Fruit fly (Drosophila melanogaster) whole organism, embryonic: ENCODE results near the gene Tmep.

Source experiments
- CG10366 ChIP-seq: fragments of 200-800 bp; sonication (Bioruptor generic); IDR thresholded peaks from 2 replicates; pipeline ENCODE4 v1.3.6; 2022; ENCODE audit warnings: missing biosample characterization, missing genetic modification characterization
- CG12219 ChIP-seq: fragments of 200-800 bp; sonication (Bioruptor generic); optimal IDR thresholded peaks from 3 replicates; lab custom pipeline; 2018; ENCODE audit warnings: missing biosample characterization, mild to moderate bottlenecking, missing genetic modification characterization
- CG12769 ChIP-seq: fragments of 200-800 bp; sonication (Bioruptor generic); optimal IDR thresholded peaks from 2 replicates; lab custom pipeline; 2019; ENCODE audit warnings: missing biosample characterization, mild to moderate bottlenecking, missing genetic modification characterization, moderate library complexity
- CG14860 ChIP-seq: fragments of 200-800 bp; sonication (Bioruptor generic); IDR thresholded peaks from 3 replicates; pipeline ENCODE4 v1.3.6; 2022; ENCODE audit warnings: missing biosample characterization, missing genetic modification characterization; ENCODE audit not compliant: partially characterized antibody
- CG15514 ChIP-seq: fragments of 200-800 bp; sonication (Bioruptor generic); optimal IDR thresholded peaks from 3 replicates; lab custom pipeline; 2017; ENCODE audit warnings: missing biosample characterization, missing genetic modification characterization, mild to moderate bottlenecking, moderate library complexity, missing genetic modification reagents
- CG16863 ChIP-seq: fragments of 200-800 bp; sonication (Bioruptor generic); optimal IDR thresholded peaks from 3 replicates; lab custom pipeline; 2016; ENCODE audit warnings: missing biosample characterization, missing genetic modification characterization
- CG17328 ChIP-seq: fragments of 200-800 bp; sonication (Bioruptor generic); IDR thresholded peaks from 2 replicates; pipeline ENCODE4 v1.3.6; 2022; ENCODE audit warnings: missing biosample characterization, missing genetic modification characterization
- CG18619 ChIP-seq: fragments of 200-800 bp; sonication (Bioruptor generic); optimal IDR thresholded peaks from 3 replicates; lab custom pipeline; 2017; ENCODE audit warnings: missing biosample characterization, mild to moderate bottlenecking, missing genetic modification characterization
- CG2199 ChIP-seq: fragments of 200-800 bp; sonication (Bioruptor generic); IDR thresholded peaks from 3 replicates; pipeline ENCODE4 v1.3.6; 2022; ENCODE audit warnings: missing biosample characterization, missing genetic modification characterization
- CG2875 ChIP-seq: fragments of 200-800 bp; sonication (Bioruptor generic); optimal IDR thresholded peaks from 2 replicates; lab custom pipeline; 2017; ENCODE audit warnings: missing biosample characterization, mild to moderate bottlenecking, missing genetic modification characterization, missing genetic modification reagents
- CG33213 ChIP-seq: fragments of 200-800 bp; sonication (Bioruptor generic); optimal IDR thresholded peaks from 3 replicates; lab custom pipeline; 2016; ENCODE audit warnings: missing biosample characterization, missing genetic modification characterization
- CG34422 ChIP-seq: fragments of 200-800 bp; sonication (Bioruptor generic); IDR thresholded peaks from 3 replicates; pipeline ENCODE4 v1.3.6; 2022; ENCODE audit warnings: missing biosample characterization, missing genetic modification characterization
- CG4360 ChIP-seq: fragments of 200-800 bp; sonication (Bioruptor generic); IDR thresholded peaks from 2 replicates; pipeline ENCODE4 v1.3.6; 2022; ENCODE audit warnings: missing biosample characterization, missing genetic modification characterization
- CG6683 ChIP-seq: fragments of 200-800 bp; sonication (Bioruptor generic); optimal IDR thresholded peaks from 2 replicates; lab custom pipeline; 2017; ENCODE audit warnings: missing biosample characterization, mild to moderate bottlenecking, missing genetic modification characterization, missing genetic modification reagents
- CG6813 ChIP-seq: fragments of 200-800 bp; sonication (Bioruptor generic); optimal IDR thresholded peaks from 2 replicates; lab custom pipeline; 2017; ENCODE audit warnings: missing biosample characterization, missing genetic modification characterization, mild to moderate bottlenecking, moderate library complexity, missing genetic modification reagents
- CG7786 ChIP-seq: fragments of 200-800 bp; sonication (Bioruptor generic); optimal IDR thresholded peaks from 2 replicates; lab custom pipeline; 2016; ENCODE audit warnings: missing biosample characterization, missing genetic modification characterization
- CG8290 ChIP-seq, 3 experiments: fragments of 200-800 bp; sonication (Bioruptor generic); optimal IDR thresholded peaks; 2 replicates each; lab custom pipeline; 2016 to 2019; ENCODE audit warnings: missing biosample characterization in 3 of 3, missing genetic modification characterization in 3 of 3, mild to moderate bottlenecking in 2 of 3, moderate library complexity in 1 of 3
- CG9437 ChIP-seq: fragments of 200-800 bp; sonication (Bioruptor generic); optimal IDR thresholded peaks from 2 replicates; lab custom pipeline; 2018; ENCODE audit warnings: missing biosample characterization, mild to moderate bottlenecking, missing genetic modification characterization
- CG9727 ChIP-seq: fragments of 200-800 bp; sonication (Bioruptor generic); optimal IDR thresholded peaks from 3 replicates; lab custom pipeline; 2017; ENCODE audit warnings: missing biosample characterization, mild to moderate bottlenecking, missing genetic modification characterization
- CTCF ChIP-seq: fragments of 200-800 bp; sonication (Bioruptor generic); optimal IDR thresholded peaks from 2 replicates; lab custom pipeline; 2017; ENCODE audit warnings: missing biosample characterization, mild to moderate bottlenecking, missing genetic modification characterization, moderate library complexity
- Dfd ChIP-seq, 2 experiments: fragments of >200 bp; optimal IDR thresholded peaks; 2 replicates each; lab custom pipeline; 2017; ENCODE audit warnings: missing biosample characterization in 2 of 2, missing genetic modification characterization in 2 of 2
- Lpt ChIP-seq: fragments of >200 bp; optimal IDR thresholded peaks from 2 replicates; lab custom pipeline; 2018; ENCODE audit warnings: missing biosample characterization, missing genetic modification characterization
- NC2α ChIP-seq: fragments of 200-800 bp; sonication (Bioruptor generic); optimal IDR thresholded peaks from 2 replicates; lab custom pipeline; 2016; ENCODE audit warnings: missing biosample characterization, missing genetic modification characterization
- Oaz ChIP-seq: fragments of 200-800 bp; sonication (Bioruptor generic); IDR thresholded peaks from 2 replicates; pipeline ENCODE4 v1.3.6; 2022; ENCODE audit warnings: missing biosample characterization, missing genetic modification characterization
- Pdp1 ChIP-seq, 2 experiments: fragments of 200-800 bp; sonication (Bioruptor generic); optimal IDR thresholded peaks; 3 replicates each; lab custom pipeline; 2016; ENCODE audit warnings: missing biosample characterization in 2 of 2, missing genetic modification characterization in 2 of 2, mild to moderate bottlenecking in 1 of 2, moderate library complexity in 1 of 2
- ato ChIP-seq: fragments of 200-800 bp; sonication (Bioruptor generic); IDR thresholded peaks from 2 replicates; pipeline ENCODE4 v1.3.6; 2022; ENCODE audit warnings: missing biosample characterization, missing genetic modification characterization; ENCODE audit not compliant: partially characterized antibody
- az2 ChIP-seq: fragments of 200-800 bp; sonication (Bioruptor generic); optimal IDR thresholded peaks from 3 replicates; lab custom pipeline; 2016; ENCODE audit warnings: missing biosample characterization, missing genetic modification characterization
- chinmo ChIP-seq: fragments of 200-800 bp; sonication (Bioruptor generic); IDR thresholded peaks from 4 replicates; pipeline ENCODE4 v1.3.6; 2022; ENCODE audit warnings: missing biosample characterization, missing genetic modification characterization; ENCODE audit not compliant: partially characterized antibody
- corto ChIP-seq: fragments of 200-800 bp; sonication (Bioruptor generic); optimal IDR thresholded peaks from 2 replicates; lab custom pipeline; 2016; ENCODE audit warnings: missing biosample characterization, mild to moderate bottlenecking, missing genetic modification characterization, moderate library complexity
- crol ChIP-seq: fragments of 200-800 bp; sonication (Bioruptor generic); IDR thresholded peaks from 2 replicates; pipeline ENCODE4 v1.3.6; 2022; ENCODE audit warnings: missing biosample characterization, missing genetic modification characterization
- cwo ChIP-seq: fragments of 200-800 bp; sonication (Bioruptor generic); optimal IDR thresholded peaks from 3 replicates; lab custom pipeline; 2017; ENCODE audit warnings: missing biosample characterization, missing genetic modification characterization, mild to moderate bottlenecking, moderate library complexity, missing genetic modification reagents
- lov ChIP-seq, 2 experiments: fragments of 200-800 bp in 1 of 2; fragments of >200 bp in 1 of 2; sonication (Bioruptor generic) in 1 of 2; IDR thresholded peaks in 1 of 2; optimal IDR thresholded peaks in 1 of 2; 2 replicates in 1 of 2; 3 replicates in 1 of 2; pipeline versions ENCODE4 v1.3.6 to Lab custom; 2017 to 2022; ENCODE audit warnings: missing biosample characterization in 1 of 2, missing genetic modification characterization in 1 of 2
- mld ChIP-seq: fragments of 200-800 bp; sonication (Bioruptor generic); IDR thresholded peaks from 3 replicates; pipeline ENCODE4 v1.3.6; 2022; ENCODE audit warnings: missing biosample characterization, missing genetic modification characterization; ENCODE audit not compliant: partially characterized antibody
- nerfin-2 ChIP-seq: fragments of 200-800 bp; sonication (Bioruptor generic); IDR thresholded peaks from 2 replicates; pipeline ENCODE4 v1.3.6; 2022; ENCODE audit warnings: missing biosample characterization, missing genetic modification characterization; ENCODE audit not compliant: partially characterized antibody
- pho ChIP-seq: fragments of 200-800 bp; sonication (Bioruptor generic); optimal IDR thresholded peaks from 2 replicates; lab custom pipeline; 2016; ENCODE audit warnings: missing biosample characterization, missing genetic modification characterization
- sd ChIP-seq: fragments of 200-800 bp; sonication (Bioruptor generic); optimal IDR thresholded peaks from 3 replicates; lab custom pipeline; 2018; ENCODE audit warnings: missing biosample characterization, mild to moderate bottlenecking, missing genetic modification characterization, moderate library complexity
- sima ChIP-seq: fragments of 200-800 bp; sonication (Bioruptor generic); optimal IDR thresholded peaks from 2 replicates; lab custom pipeline; 2016; ENCODE audit warnings: missing biosample characterization, missing genetic modification characterization
- sisA ChIP-seq: fragments of 200-800 bp; sonication (Bioruptor generic); IDR thresholded peaks from 2 replicates; pipeline ENCODE4 v1.3.6; 2022; ENCODE audit warnings: missing biosample characterization, missing genetic modification characterization
- so ChIP-seq: fragments of 200-800 bp; sonication (Bioruptor generic); IDR thresholded peaks from 3 replicates; pipeline ENCODE4 v1.3.6; 2022; ENCODE audit warnings: missing biosample characterization, missing genetic modification characterization
- tna ChIP-seq: fragments of 200-800 bp; sonication (Bioruptor generic); IDR thresholded peaks from 2 replicates; pipeline ENCODE4 v1.3.6; 2022; ENCODE audit warnings: missing biosample characterization, missing genetic modification characterization; ENCODE audit not compliant: partially characterized antibody

Tmep gene

DNA sequence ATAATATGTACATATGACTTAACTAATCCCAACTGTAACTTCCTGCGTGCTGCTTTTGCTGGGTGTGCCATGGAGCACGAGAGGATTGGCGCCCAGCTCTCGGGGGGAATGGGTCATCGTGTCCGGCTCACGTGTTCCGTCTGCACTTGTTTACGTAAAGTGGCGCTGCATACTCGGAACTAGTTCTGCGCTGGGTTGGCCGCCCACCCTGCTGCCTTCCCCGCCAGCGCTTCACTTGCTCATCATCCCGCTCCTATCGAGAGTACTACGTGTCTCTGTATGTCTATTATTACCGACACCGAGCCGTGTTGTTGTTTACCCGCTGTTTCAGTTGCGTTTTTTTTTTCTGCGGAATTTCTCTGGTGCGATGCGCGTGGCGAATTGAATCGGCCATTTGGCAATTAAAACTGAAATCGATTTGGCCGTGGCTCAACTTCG, 19.3 kb upstream of the Tmep start:
- TF ChIP-seq CG12219 (GFP tag; lab: Kevin White, UChicago), result no peak
- peak in 1 of 2 experiments; percentile 4 for TF ChIP-seq Pdp1 (GFP tag; optimal IDR thresholded peaks at IDR 0.05; lab: Kevin White, UChicago)
- TF ChIP-seq chinmo, result peak; percentile 81; the same call in 1 of the 4 replicates
- TF ChIP-seq lov (optimal IDR thresholded peaks at IDR 0.05; lab: Kevin White, UChicago), result no peak
- TF ChIP-seq lov (GFP tag; IDR thresholded peaks at IDR 0.05; lab: Robert Waterston, UW), result no peak
- TF ChIP-seq CG14860 (GFP tag; lab: Robert Waterston, UW), result 0 out of 3 replicates have a peak, but pooled peaks have one; percentile 38
- TF ChIP-seq sima (GFP tag; lab: Kevin White, UChicago), result no peak
- no peak for TF ChIP-seq CG33213
- TF ChIP-seq CG9727, result no peak
- no peak for TF ChIP-seq pho
- peak; percentile 51 for TF ChIP-seq sd (tag; lab: Kevin White, UChicago)
- TF ChIP-seq CG15514 (GFP tag; lab: Kevin White, UChicago), result peak; percentile 97
- TF ChIP-seq corto (GFP tag; lab: Kevin White, UChicago), result no peak
- no peak for TF ChIP-seq nerfin-2 (GFP tag; lab: Robert Waterston, UW)
- TF ChIP-seq CG2875, result no peak
- TF ChIP-seq az2 (GFP tag; lab: Kevin White, UChicago), result no peak
- no peak for TF ChIP-seq CG17328 (GFP tag; lab: Robert Waterston, UW)
- no peak for TF ChIP-seq CG4360
- TF ChIP-seq CG34422 (GFP tag; lab: Robert Waterston, UW), result no peak
- 0 out of 2 replicates have a peak, but pooled peaks have one; percentile 17 for TF ChIP-seq tna
- TF ChIP-seq CG18619 (GFP tag; lab: Kevin White, UChicago), result no peak
- TF ChIP-seq Lpt, result no peak
- TF ChIP-seq CG16863 (GFP tag; lab: Kevin White, UChicago), result no peak
- TF ChIP-seq CG8290 (GFP tag; optimal IDR thresholded peaks at IDR 0.05; lab: Kevin White, UChicago), result no peak
- no peak for TF ChIP-seq CG8290 (tag; optimal IDR thresholded peaks at IDR 0.05; lab: Kevin White, UChicago)
- no peak for TF ChIP-seq Dfd (GFP tag; optimal IDR thresholded peaks at IDR 0.05; lab: Kevin White, UChicago)
- no peak for TF ChIP-seq NC2α (GFP tag; lab: Kevin White, UChicago)
- TF ChIP-seq so (GFP tag; lab: Robert Waterston, UW), result peak; percentile 49; the same call in 1 of the 3 replicates
- TF ChIP-seq CG10366 (GFP tag; lab: Robert Waterston, UW), result no peak
- TF ChIP-seq Oaz (GFP tag; lab: Robert Waterston, UW), result no peak
- TF ChIP-seq CG6813 (GFP tag; lab: Kevin White, UChicago), result no peak
- TF ChIP-seq crol (GFP tag; lab: Robert Waterston, UW), result peak; percentile 84
- peak; percentile 83 for TF ChIP-seq CG9437 (GFP tag; lab: Kevin White, UChicago)
- no peak for TF ChIP-seq CG6683 (GFP tag; lab: Kevin White, UChicago)
- TF ChIP-seq CG7786 (GFP tag; lab: Kevin White, UChicago), result no peak
- TF ChIP-seq cwo (GFP tag; lab: Kevin White, UChicago), result peak; percentile 64
- TF ChIP-seq mld, result 0 out of 3 replicates have a peak, but pooled peaks have one; percentile 35
- TF ChIP-seq ato (GFP tag; lab: Robert Waterston, UW), result 0 out of 2 replicates have a peak, but pooled peaks have one; percentile 32
- TF ChIP-seq CG2199, result 0 out of 3 replicates have a peak, but pooled peaks have one; percentile 27
- TF ChIP-seq CTCF (GFP tag; lab: Kevin White, UChicago), result peak; percentile 21
- peak; percentile 16 for TF ChIP-seq CG12769 (tag; lab: Kevin White, UChicago)
- TF ChIP-seq sisA (GFP tag; lab: Robert Waterston, UW), result no peak
- TF ChIP-seq, all 482 proteins: peak for 15
